Comparison of ENCODE assay signal across 3 worm cellular contexts in the genomic region with DNA sequence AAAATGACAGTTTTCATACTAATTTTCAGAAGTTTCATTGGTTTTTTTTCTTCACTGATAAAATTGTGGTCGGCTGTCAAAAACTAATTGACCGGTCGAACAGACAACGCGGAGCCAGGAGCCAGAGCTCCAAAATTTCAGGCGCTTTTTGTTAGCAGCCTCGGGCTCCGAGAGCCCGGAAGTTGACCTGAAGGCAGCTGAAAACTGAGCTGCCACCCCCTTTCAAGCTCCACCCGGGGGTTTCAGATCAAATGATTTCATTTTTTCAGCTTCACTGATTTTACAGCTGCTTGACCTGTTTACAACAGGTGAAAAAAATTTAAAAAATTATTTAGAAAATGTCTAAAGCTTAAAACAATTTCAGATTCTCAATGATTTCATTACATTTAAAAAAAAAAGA.
A peak's percentile ranks its signal among the peaks of the same experiment; 100 is the strongest.
TF ChIP-seq lines count a peak whose summit lies in the region.

No protein-coding gene starts in this region.

TF ChIP-seq in whole organism, L1 larva, 84 proteins besides CTCF, POLR2A, EP300 and RAD21:
- TF ChIP-seq hpl-2 (GFP tag; optimal IDR thresholded peaks at IDR 0.05; lab: Kevin White, UChicago) (no peak), C34B4.2 (tag; optimal IDR thresholded peaks at IDR 0.05; lab: Kevin White, UChicago) (no peak), fkh-8 (tag; optimal IDR thresholded peaks at IDR 0.05; lab: Kevin White, UChicago) (no peak), nhr-19 (GFP tag; conservative IDR thresholded peaks at IDR 0.05; lab: Robert Waterston, UW) (no peak), aha-1 (tag; optimal IDR thresholded peaks at IDR 0.05; lab: Kevin White, UChicago) (no peak), efl-1 (optimal IDR thresholded peaks at IDR 0.05; lab: Kevin White, UChicago) (no peak), efl-1 (GFP tag; optimal IDR thresholded peaks at IDR 0.05 in 1 of 2; lab: Kevin White, UChicago) (no peak), hlh-4 (tag; optimal IDR thresholded peaks at IDR 0.05; lab: Kevin White, UChicago) (peak; percentile 78), alr-1 (tag; optimal IDR thresholded peaks at IDR 0.05; lab: Kevin White, UChicago; ENCODE audit: borderline replicate concordance) (no peak), tbx-2 (tag; optimal IDR thresholded peaks at IDR 0.05; lab: Kevin White, UChicago) (no peak)

TF ChIP-seq in whole organism, L4 larva, 104 proteins besides CTCF, POLR2A, EP300 and RAD21:
- no peak for TF ChIP-seq cey-2 (tag; optimal IDR thresholded peaks at IDR 0.05; lab: Kevin White, UChicago; ENCODE audit: borderline replicate concordance, insufficient read depth)
- TF ChIP-seq set-16 (GFP tag; IDR thresholded peaks at IDR 0.05; lab: Robert Waterston, UW), result peak; percentile 62; the same call in 1 of the 2 replicates
- TF ChIP-seq dmd-6 (GFP tag; IDR thresholded peaks at IDR 0.05; lab: Robert Waterston, UW), result 0 out of 2 replicates have a peak, but pooled peaks have one; percentile 18

TF ChIP-seq in whole organism, young adult, 124 proteins besides CTCF, POLR2A, EP300 and RAD21:
- no peak for TF ChIP-seq lag-1 (GFP tag; IDR thresholded peaks at IDR 0.05; lab: Robert Waterston, UW)
- TF ChIP-seq egrh-3 (GFP tag; IDR thresholded peaks at IDR 0.05; lab: Robert Waterston, UW), result peak; percentile 31; the same call in 1 of the 2 replicates
- peak; percentile 64 for TF ChIP-seq zfh-2 (GFP tag; conservative IDR thresholded peaks at IDR 0.05; lab: Robert Waterston, UW)
- TF ChIP-seq nhr-80 (tag; optimal IDR thresholded peaks at IDR 0.05; lab: Kevin White, UChicago), result peak; percentile 25
